Worm (Caenorhabditis elegans): Measurements from ENCODE around the gene Y48A6B.9.
"Not testable (repeated sequence)": the region's sequence is repeated elsewhere in the genome, so short reads cannot be mapped to it uniquely, and the experiment has no call there.

The Y48A6B.9 gene

ce11 chrIII:11032872-11033271 is at the start of gene Y48A6B.9:
TSS of gene Y48A6B.9 (plus strand) at chrIII:11033172.
- no peak for TF ChIP-seq lsy-2 (tag; optimal IDR thresholded peaks at IDR 0.05)
- no peak for TF ChIP-seq unc-62 (GFP tag; optimal IDR thresholded peaks at IDR 0.05 in 1 of 2)
- TF ChIP-seq unc-62 (tag; optimal IDR thresholded peaks at IDR 0.05) = no peak
- no peak for TF ChIP-seq skn-1 (tag; optimal IDR thresholded peaks at IDR 0.05)

- TF ChIP-seq T26A8.4 (GFP tag; IDR thresholded peaks at IDR 0.05) (0 out of 2 replicates have a peak, but pooled peaks have one; percentile 33), lim-7 (GFP tag; IDR thresholded peaks at IDR 0.05) (peak; percentile 45; the same call in 1 of the 2 replicates), set-16 (GFP tag; IDR thresholded peaks at IDR 0.05) (peak; percentile 99), mxl-2 (GFP tag; conservative IDR thresholded peaks at IDR 0.05) (0 out of 2 replicates have a peak, but pooled peaks have one; percentile 42), madf-9 (GFP tag; conservative IDR thresholded peaks at IDR 0.05) (0 out of 2 replicates have a peak, but pooled peaks have one; percentile 39), egl-43 (GFP tag; IDR thresholded peaks at IDR 0.05) (0 out of 2 replicates have a peak, but pooled peaks have one; percentile 24), lin-38 (GFP tag; IDR thresholded peaks at IDR 0.05) (peak; percentile 18; the same call in 1 of the 2 replicates), tra-1 (GFP tag; IDR thresholded peaks at IDR 0.05) (peak; percentile 59; the same call in 1 of the 2 replicates), pha-4 (GFP tag; IDR thresholded peaks at IDR 0.05) (peak; percentile 45; the same call in 1 of the 2 replicates), madf-5 (GFP tag; IDR thresholded peaks at IDR 0.05) (peak in 1 of 2 experiments; percentile 96; a peak in 2 of 4 replicates), dmd-8 (GFP tag; IDR thresholded peaks at IDR 0.05) (0 out of 2 replicates have a peak, but pooled peaks have one; percentile 55), D1046.2 (GFP tag; IDR thresholded peaks at IDR 0.05) (0 out of 2 replicates have a peak, but pooled peaks have one; percentile 50), ctbp-1 (GFP tag; IDR thresholded peaks at IDR 0.05) (peak; percentile 38; the same call in 1 of the 2 replicates)
- TF ChIP-seq pha-4 (tag; optimal IDR thresholded peaks at IDR 0.05) = not testable (repeated sequence)
Measured at ce11 chrIII:10984749-10985148, 48.2 kb upstream of the Y48A6B.9 start.

ce11 chrIII:10985559-10986036 is 47.4 kb upstream of the Y48A6B.9 start, which contains the start of gene col-93:
TSS of gene col-93 (minus strand) at chrIII:10985609.
- no peak for TF ChIP-seq gei-8 (GFP tag; optimal IDR thresholded peaks at IDR 0.05)
- peak; percentile 12 for TF ChIP-seq mes-2 (tag; optimal IDR thresholded peaks at IDR 0.05; ENCODE audit: poor library complexity, severe bottlenecking)
- TF ChIP-seq nhr-10 (tag; optimal IDR thresholded peaks at IDR 0.05) = peak; percentile 67
- TF ChIP-seq nhr-25 (tag; optimal IDR thresholded peaks at IDR 0.05; ENCODE audit: borderline replicate concordance, insufficient read depth) = peak; percentile 48
- no peak for TF ChIP-seq unc-39 (tag; optimal IDR thresholded peaks at IDR 0.05)
- peak; percentile 20 for TF ChIP-seq cey-2 (tag; optimal IDR thresholded peaks at IDR 0.05; ENCODE audit: borderline replicate concordance, insufficient read depth)
- peak; percentile 21 for TF ChIP-seq dve-1 (tag; optimal IDR thresholded peaks at IDR 0.05; ENCODE audit: insufficient read depth)

- TF ChIP-seq aha-1 (tag) (peak; percentile 87), ama-1 (optimal IDR thresholded peaks at IDR 0.05) (peak; percentile 22), mes-2 (tag; optimal IDR thresholded peaks at IDR 0.05; ENCODE audit: poor library complexity, severe bottlenecking) (peak; percentile 13)
Measured at ce11 chrIII:10986438-10986837, 46.5 kb upstream of the Y48A6B.9 start.

ce11 chrIII:10987561-10988184 is 45.3 kb upstream of the Y48A6B.9 start, which contains the start of gene col-94:
TSS of gene col-94 (minus strand) at chrIII:10987873.
- TF ChIP-seq nhr-10 (tag; optimal IDR thresholded peaks at IDR 0.05) (no peak), hlh-11 (tag; optimal IDR thresholded peaks at IDR 0.05) (peak; percentile 3), aha-1 (tag) (peak; percentile 71), T26A8.4 (GFP tag; IDR thresholded peaks at IDR 0.05) (0 out of 2 replicates have a peak, but pooled peaks have one; percentile 11), lin-38 (GFP tag; IDR thresholded peaks at IDR 0.05) (0 out of 2 replicates have a peak, but pooled peaks have one; percentile 16), duxl-1 (tag; optimal IDR thresholded peaks at IDR 0.05; ENCODE audit: poor library complexity) (no peak), unc-62 (GFP tag; optimal IDR thresholded peaks at IDR 0.05 in 1 of 2) (peak in 1 of 2 experiments; percentile 56), unc-62 (tag; optimal IDR thresholded peaks at IDR 0.05) (no peak), daf-8 (GFP tag; IDR thresholded peaks at IDR 0.05) (0 out of 2 replicates have a peak, but pooled peaks have one; percentile 25), ama-1 (optimal IDR thresholded peaks at IDR 0.05) (peak; percentile 88), lsy-2 (tag; optimal IDR thresholded peaks at IDR 0.05) (no peak), fos-1 (tag; optimal IDR thresholded peaks at IDR 0.05) (no peak)
